Worm (Caenorhabditis elegans) whole organism, L2 larva: Measurements from ENCODE around the gene mog-1.

Experiments used
- C34F6.9 ChIP-seq: fragments of 150-350 bp; optimal IDR thresholded peaks from 2 replicates; lab custom pipeline; 2014; ENCODE audit warnings: missing biosample characterization, missing genetic modification characterization
- F13H6.1 ChIP-seq: sonication (generic microtip); optimal IDR thresholded peaks from 2 replicates; lab custom pipeline; 2016; ENCODE audit warnings: missing genetic modification characterization, missing compliant biosample characterization
- Y55F3AM.14 ChIP-seq: fragments of 200-800 bp; sonication (Bioruptor generic); optimal IDR thresholded peaks from 2 replicates; lab custom pipeline; 2018; ENCODE audit warnings: mild to moderate bottlenecking, missing genetic modification characterization, missing compliant biosample characterization
- ZK546.5 ChIP-seq: sonication (generic microtip); optimal IDR thresholded peaks from 2 replicates; lab custom pipeline; 2017; ENCODE audit warnings: missing biosample characterization, missing genetic modification characterization
- alr-1 ChIP-seq: fragments of 150-350 bp; optimal IDR thresholded peaks from 2 replicates; lab custom pipeline; 2014; ENCODE audit warnings: missing biosample characterization, missing genetic modification characterization
- aly-2 ChIP-seq: fragments of 150-350 bp; optimal IDR thresholded peaks from 2 replicates; lab custom pipeline; 2014; ENCODE audit warnings: missing biosample characterization, missing genetic modification characterization
- ama-1 ChIP-seq: fragments of 150-350 bp; optimal IDR thresholded peaks from 2 replicates; lab custom pipeline; 2018; ENCODE audit warnings: inconsistent platforms
- ceh-16 ChIP-seq: fragments of 150-350 bp; optimal IDR thresholded peaks from 2 replicates; lab custom pipeline; 2014; ENCODE audit warnings: missing biosample characterization, missing genetic modification characterization
- ceh-82 ChIP-seq: fragments of 150-350 bp; optimal IDR thresholded peaks from 2 replicates; lab custom pipeline; 2014; ENCODE audit warnings: missing biosample characterization, missing genetic modification characterization
- crh-2 ChIP-seq: sonication (generic microtip); optimal IDR thresholded peaks from 2 replicates; lab custom pipeline; 2017; ENCODE audit warnings: missing biosample characterization, missing genetic modification characterization
- dmd-4 ChIP-seq: sonication (generic microtip); optimal IDR thresholded peaks from 2 replicates; lab custom pipeline; 2017; ENCODE audit warnings: missing biosample characterization, missing genetic modification characterization
- egl-27 ChIP-seq: sonication (generic microtip); optimal IDR thresholded peaks from 3 replicates; lab custom pipeline; 2017; ENCODE audit warnings: missing biosample characterization, missing genetic modification reagents, missing genetic modification characterization
- elt-1 ChIP-seq: fragments of 150-350 bp; optimal IDR thresholded peaks from 2 replicates; lab custom pipeline; 2014; ENCODE audit warnings: missing biosample characterization, missing genetic modification characterization
- gmeb-1 ChIP-seq: fragments of 150-350 bp; optimal IDR thresholded peaks from 2 replicates; lab custom pipeline; 2014; ENCODE audit warnings: missing biosample characterization, missing genetic modification characterization
- lin-11 ChIP-seq: fragments of 150-350 bp; sonication (generic microtip); optimal IDR thresholded peaks from 2 replicates; lab custom pipeline; 2014; ENCODE audit warnings: missing biosample characterization, missing genetic modification characterization, inconsistent platforms, mixed read lengths
- lin-13 ChIP-seq: fragments of 150-350 bp; optimal IDR thresholded peaks from 2 replicates; lab custom pipeline; 2014; ENCODE audit warnings: missing biosample characterization, missing genetic modification reagents, missing genetic modification characterization
- lin-39 ChIP-seq: fragments of 150-350 bp; optimal IDR thresholded peaks from 2 replicates; lab custom pipeline; 2014; ENCODE audit warnings: missing biosample characterization, missing genetic modification reagents, missing genetic modification characterization
- lsy-2 ChIP-seq, 2 experiments: fragments of 150-350 bp in 1 of 2; sonication (generic microtip) in 1 of 2; optimal IDR thresholded peaks; 2 replicates each; lab custom pipeline; 2014 to 2017; ENCODE audit warnings: missing biosample characterization in 2 of 2, missing genetic modification characterization in 2 of 2
- mdl-1 ChIP-seq, 2 experiments: fragments of 150-350 bp in 1 of 2; sonication (generic microtip) in 1 of 2; optimal IDR thresholded peaks; 2 replicates each; lab custom pipeline; 2017; ENCODE audit warnings: missing biosample characterization in 2 of 2, missing genetic modification characterization in 2 of 2
- nhr-10 ChIP-seq: sonication (generic microtip); optimal IDR thresholded peaks from 2 replicates; lab custom pipeline; 2017; ENCODE audit warnings: missing biosample characterization, missing genetic modification characterization
- nhr-11 ChIP-seq: fragments of 150-350 bp; optimal IDR thresholded peaks from 2 replicates; lab custom pipeline; 2014; ENCODE audit warnings: missing biosample characterization, missing genetic modification characterization
- nhr-12 ChIP-seq: fragments of 150-350 bp; optimal IDR thresholded peaks from 2 replicates; lab custom pipeline; 2014; ENCODE audit warnings: missing biosample characterization, missing genetic modification characterization
- nhr-129 ChIP-seq: fragments of 150-350 bp; optimal IDR thresholded peaks from 2 replicates; lab custom pipeline; 2014; ENCODE audit warnings: missing biosample characterization, missing genetic modification characterization
- nhr-21 ChIP-seq: fragments of 150-350 bp; optimal IDR thresholded peaks from 2 replicates; lab custom pipeline; 2014; ENCODE audit warnings: missing biosample characterization, missing genetic modification characterization
- nhr-23 ChIP-seq: fragments of 150-350 bp; optimal IDR thresholded peaks from 2 replicates; lab custom pipeline; 2014; ENCODE audit warnings: missing biosample characterization, missing genetic modification reagents, missing genetic modification characterization
- nhr-237 ChIP-seq: fragments of 150-350 bp; optimal IDR thresholded peaks from 2 replicates; lab custom pipeline; 2014; ENCODE audit warnings: missing biosample characterization, missing genetic modification characterization
- nhr-6 ChIP-seq: fragments of 150-350 bp; optimal IDR thresholded peaks from 2 replicates; lab custom pipeline; 2014; ENCODE audit warnings: missing biosample characterization, missing genetic modification characterization
- nhr-77 ChIP-seq: fragments of 150-350 bp; optimal IDR thresholded peaks from 2 replicates; lab custom pipeline; 2014; ENCODE audit warnings: missing biosample characterization, missing genetic modification characterization
- peb-1 ChIP-seq: fragments of 150-350 bp; optimal IDR thresholded peaks from 2 replicates; lab custom pipeline; 2014; ENCODE audit warnings: missing biosample characterization, missing genetic modification characterization
- sem-4 ChIP-seq: fragments of 150-350 bp; optimal IDR thresholded peaks from 2 replicates; lab custom pipeline; 2014; ENCODE audit warnings: missing biosample characterization, missing genetic modification reagents, missing genetic modification characterization
- skn-1 ChIP-seq: sonication (generic microtip); optimal IDR thresholded peaks from 2 replicates; lab custom pipeline; 2017; ENCODE audit warnings: missing biosample characterization, missing genetic modification characterization
- sma-3 ChIP-seq: sonication (generic microtip); optimal IDR thresholded peaks from 2 replicates; lab custom pipeline; 2016; ENCODE audit warnings: missing genetic modification reagents, missing genetic modification characterization, missing compliant biosample characterization
- sma-9 ChIP-seq, 2 experiments: fragments of 150-350 bp in 1 of 2; sonication (generic microtip) in 1 of 2; optimal IDR thresholded peaks; 2 replicates each; lab custom pipeline; 2014 to 2016; ENCODE audit warnings: missing genetic modification characterization in 2 of 2, mild to moderate bottlenecking in 1 of 2, missing biosample characterization in 1 of 2, missing compliant biosample characterization in 1 of 2, missing genetic modification reagents in 1 of 2, moderate library complexity in 1 of 2
- snpc-4 ChIP-seq: fragments of 150-350 bp; optimal IDR thresholded peaks from 2 replicates; lab custom pipeline; 2014; ENCODE audit warnings: missing biosample characterization, missing genetic modification characterization
- unc-62 ChIP-seq: fragments of 150-350 bp; optimal IDR thresholded peaks from 2 replicates; lab custom pipeline; 2014; ENCODE audit warnings: missing biosample characterization, missing genetic modification reagents, missing genetic modification characterization
- zag-1 ChIP-seq: fragments of 150-350 bp; optimal IDR thresholded peaks from 2 replicates; lab custom pipeline; 2014; ENCODE audit warnings: missing biosample characterization, missing genetic modification characterization
- ztf-11 ChIP-seq: sonication (generic microtip); optimal IDR thresholded peaks from 2 replicates; lab custom pipeline; 2017; ENCODE audit warnings: missing biosample characterization, missing genetic modification characterization

The mog-1 gene

ce11 chrIII:9984604-9985003 is 28.6 kb upstream of the mog-1 start:
- no peak for TF ChIP-seq mdl-1 (tag; optimal IDR thresholded peaks at IDR 0.05; lab: Kevin White, UChicago)
- TF ChIP-seq ZK546.5 (tag; lab: Kevin White, UChicago): no peak
- no peak for TF ChIP-seq zag-1 (tag; lab: Kevin White, UChicago)
- TF ChIP-seq skn-1 (tag; lab: Kevin White, UChicago): no peak
- TF ChIP-seq nhr-11 (tag; lab: Kevin White, UChicago): no peak
- no peak for TF ChIP-seq sma-3 (GFP tag; lab: Kevin White, UChicago)
- no peak for TF ChIP-seq nhr-21 (tag; lab: Kevin White, UChicago)
- TF ChIP-seq F13H6.1 (tag; lab: Kevin White, UChicago): no peak
- TF ChIP-seq aly-2 (tag; lab: Kevin White, UChicago): no peak
- no peak for TF ChIP-seq sma-9 (GFP tag; optimal IDR thresholded peaks at IDR 0.05; lab: Kevin White, UChicago)
- TF ChIP-seq sma-9 (tag; optimal IDR thresholded peaks at IDR 0.05; lab: Kevin White, UChicago): no peak
- no peak for TF ChIP-seq nhr-23
- TF ChIP-seq sem-4 (tag; lab: Kevin White, UChicago): no peak
- TF ChIP-seq C34F6.9 (tag; lab: Kevin White, UChicago): no peak
- TF ChIP-seq nhr-237 (tag; lab: Kevin White, UChicago): no peak
- no peak for TF ChIP-seq dmd-4

- no peak for TF ChIP-seq nhr-21 (tag; lab: Kevin White, UChicago)
- no peak for TF ChIP-seq nhr-77 (tag; lab: Kevin White, UChicago)
- no peak for TF ChIP-seq C34F6.9 (tag; lab: Kevin White, UChicago)
- TF ChIP-seq zag-1 (tag; lab: Kevin White, UChicago): no peak
- TF ChIP-seq unc-62 (GFP tag; lab: Kevin White, UChicago): no peak
- no peak for TF ChIP-seq elt-1 (tag; lab: Kevin White, UChicago)
- TF ChIP-seq peb-1: no peak
- no peak for TF ChIP-seq snpc-4
- TF ChIP-seq egl-27 (tag; lab: Kevin White, UChicago): no peak
- TF ChIP-seq ceh-82: no peak
- no peak for TF ChIP-seq lin-13 (GFP tag; lab: Kevin White, UChicago)
- TF ChIP-seq lsy-2 (tag; optimal IDR thresholded peaks at IDR 0.05; lab: Kevin White, UChicago): no peak
- no peak for TF ChIP-seq nhr-23
- no peak for TF ChIP-seq crh-2 (tag; lab: Kevin White, UChicago)
- no peak for TF ChIP-seq nhr-10 (tag; lab: Kevin White, UChicago)
- TF ChIP-seq nhr-12 (tag; lab: Kevin White, UChicago): no peak
- no peak for TF ChIP-seq nhr-129
Measured at ce11 chrIII:9982119-9982642, 26.2 kb upstream of the mog-1 start.

- no peak for TF ChIP-seq sma-9 (GFP tag; optimal IDR thresholded peaks at IDR 0.05; lab: Kevin White, UChicago)
- TF ChIP-seq sma-9 (tag; optimal IDR thresholded peaks at IDR 0.05; lab: Kevin White, UChicago): no peak
- no peak for TF ChIP-seq nhr-23
- no peak for TF ChIP-seq ztf-11 (tag; lab: Kevin White, UChicago)
- TF ChIP-seq aly-2 (tag; lab: Kevin White, UChicago): no peak
- no peak for TF ChIP-seq nhr-6
- TF ChIP-seq, all 48 proteins: peak for 0
Measured at ce11 chrIII:9973765-9974164, 17.8 kb upstream of the mog-1 start, which contains the start of gene R10E12.2. R10E12.2 (minus strand) TSS chrIII:9973865.

ce11 chrIII:9972192-9972811 is 16.3 kb upstream of the mog-1 start:
- no peak for TF ChIP-seq ztf-11 (tag; lab: Kevin White, UChicago)
- TF ChIP-seq lin-11: no peak
- TF ChIP-seq ceh-16: no peak

ce11 chrIII:9969371-9969770 is 13.4 kb upstream of the mog-1 start:
- TF ChIP-seq sma-9 (GFP tag; optimal IDR thresholded peaks at IDR 0.05; lab: Kevin White, UChicago) (no peak), sma-9 (tag; optimal IDR thresholded peaks at IDR 0.05; lab: Kevin White, UChicago) (no peak), ama-1 (lab: Kevin White, UChicago) (no peak), Y55F3AM.14 (GFP tag; lab: Kevin White, UChicago) (no peak), C34F6.9 (tag; lab: Kevin White, UChicago) (no peak), lin-39 (tag; lab: Kevin White, UChicago) (no peak), zag-1 (tag; lab: Kevin White, UChicago) (no peak), unc-62 (GFP tag; lab: Kevin White, UChicago) (no peak), lin-13 (GFP tag; lab: Kevin White, UChicago) (no peak), gmeb-1 (tag; lab: Kevin White, UChicago) (no peak), nhr-77 (tag; lab: Kevin White, UChicago) (no peak), nhr-237 (tag; lab: Kevin White, UChicago) (no peak), alr-1 (tag; lab: Kevin White, UChicago) (no peak), nhr-6 (no peak), elt-1 (tag; lab: Kevin White, UChicago) (no peak), egl-27 (tag; lab: Kevin White, UChicago) (no peak)
